Worm (Caenorhabditis elegans): ENCODE data around the gene mesp-1.

mesp-1 gene

ce11 chrIV:8512679-8513078 is 13.6 kb downstream of the mesp-1 start, which contains the start of gene C09G4.4:
TSS of gene C09G4.4 (plus strand) at chrIV:8512979.
- TF ChIP-seq ztf-11 (tag; optimal IDR thresholded peaks at IDR 0.05) = no peak
- TF ChIP-seq unc-39 (tag; optimal IDR thresholded peaks at IDR 0.05) = no peak
- TF ChIP-seq ztf-4 (tag; optimal IDR thresholded peaks at IDR 0.05) = no peak
- TF ChIP-seq nhr-237 (tag; optimal IDR thresholded peaks at IDR 0.05) = no peak
- no peak for TF ChIP-seq sma-9 (GFP tag; optimal IDR thresholded peaks at IDR 0.05)
- TF ChIP-seq sma-9 (tag; optimal IDR thresholded peaks at IDR 0.05) = no peak
- TF ChIP-seq alr-1 (tag; optimal IDR thresholded peaks at IDR 0.05) = no peak
- no peak for TF ChIP-seq nhr-12 (tag; optimal IDR thresholded peaks at IDR 0.05)
- TF ChIP-seq snpc-4 (tag; optimal IDR thresholded peaks at IDR 0.05) = no peak
- no peak for TF ChIP-seq lin-11 (tag; optimal IDR thresholded peaks at IDR 0.05)
- no peak for TF ChIP-seq ceh-82 (tag; optimal IDR thresholded peaks at IDR 0.05)
- no peak for TF ChIP-seq unc-62 (GFP tag; optimal IDR thresholded peaks at IDR 0.05)
- no peak for TF ChIP-seq sem-4 (tag; optimal IDR thresholded peaks at IDR 0.05)
- no peak for TF ChIP-seq lin-13 (GFP tag; optimal IDR thresholded peaks at IDR 0.05)
- no peak for TF ChIP-seq F13H6.1 (tag; optimal IDR thresholded peaks at IDR 0.05)
- TF ChIP-seq nhr-21 (tag; optimal IDR thresholded peaks at IDR 0.05) = no peak

DNA sequence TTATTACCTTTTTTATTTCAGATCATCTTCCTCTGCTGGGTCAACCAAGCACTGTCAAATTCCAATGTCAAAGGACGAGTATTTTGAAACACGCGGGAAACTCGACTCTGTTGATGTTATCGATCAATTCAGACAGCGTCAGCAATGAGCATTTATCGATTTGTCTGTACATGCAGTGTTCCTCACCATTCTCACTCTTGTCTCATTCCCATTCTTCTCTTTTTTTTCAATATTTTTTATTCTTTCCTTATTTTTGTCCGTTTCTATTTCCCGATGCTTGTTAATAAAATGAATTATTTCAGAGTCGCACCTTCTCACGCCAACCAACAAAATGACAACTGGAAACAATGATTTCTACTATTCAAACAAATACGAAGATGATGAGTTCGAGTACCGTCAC is 14.5 kb downstream of the mesp-1 start, which contains the start of gene cks-1:
cks-1 (plus strand) TSS at position 301 of the 400 bp plus-strand sequence.
- TF ChIP-seq nhr-129 (tag; optimal IDR thresholded peaks at IDR 0.05) (no peak), gmeb-1 (tag; optimal IDR thresholded peaks at IDR 0.05) (no peak), peb-1 (tag; optimal IDR thresholded peaks at IDR 0.05) (no peak), nhr-23 (tag; optimal IDR thresholded peaks at IDR 0.05) (no peak), alr-1 (tag; optimal IDR thresholded peaks at IDR 0.05) (no peak), lin-13 (GFP tag; optimal IDR thresholded peaks at IDR 0.05) (no peak), ztf-1 (GFP tag; conservative IDR thresholded peaks at IDR 0.05) (no peak), ama-1 (optimal IDR thresholded peaks at IDR 0.05) (no peak), ceh-16 (tag; optimal IDR thresholded peaks at IDR 0.05) (no peak), mdl-1 (tag; optimal IDR thresholded peaks at IDR 0.05) (no peak), elt-3 (tag; optimal IDR thresholded peaks at IDR 0.05) (no peak), sem-4 (tag; optimal IDR thresholded peaks at IDR 0.05) (no peak), nhr-77 (tag; optimal IDR thresholded peaks at IDR 0.05) (no peak), nhr-21 (tag; optimal IDR thresholded peaks at IDR 0.05) (no peak), ztf-4 (tag; optimal IDR thresholded peaks at IDR 0.05) (no peak), lin-11 (tag; optimal IDR thresholded peaks at IDR 0.05) (no peak), unc-39 (tag; optimal IDR thresholded peaks at IDR 0.05) (no peak), C34F6.9 (tag; optimal IDR thresholded peaks at IDR 0.05) (no peak)

DNA sequence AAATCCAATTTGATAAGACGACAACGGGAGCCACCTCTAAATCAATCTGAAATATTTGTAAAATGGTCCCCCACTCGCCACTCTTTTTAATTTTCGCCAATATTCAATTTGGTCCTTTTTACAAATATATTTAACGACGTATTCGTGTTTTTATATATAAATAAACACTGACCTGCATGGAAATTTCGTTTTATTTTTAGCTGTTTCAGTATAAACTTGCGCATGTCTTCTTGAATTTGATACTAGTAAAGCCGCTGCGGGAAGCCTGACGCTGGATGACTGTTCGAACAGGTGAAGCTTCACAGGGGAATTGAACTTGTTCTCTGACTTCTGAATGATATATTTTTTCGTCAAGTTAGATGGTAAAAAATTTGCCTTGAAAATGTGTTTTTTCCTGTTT is 15.4 kb downstream of the mesp-1 start:
- TF ChIP-seq unc-39 (tag; optimal IDR thresholded peaks at IDR 0.05) (no peak), lin-13 (GFP tag; optimal IDR thresholded peaks at IDR 0.05) (no peak), nhr-237 (tag; optimal IDR thresholded peaks at IDR 0.05) (no peak), nhr-12 (tag; optimal IDR thresholded peaks at IDR 0.05) (no peak), ztf-11 (tag; optimal IDR thresholded peaks at IDR 0.05) (no peak), gmeb-1 (tag; optimal IDR thresholded peaks at IDR 0.05) (no peak), zag-1 (tag; optimal IDR thresholded peaks at IDR 0.05) (no peak)

DNA sequence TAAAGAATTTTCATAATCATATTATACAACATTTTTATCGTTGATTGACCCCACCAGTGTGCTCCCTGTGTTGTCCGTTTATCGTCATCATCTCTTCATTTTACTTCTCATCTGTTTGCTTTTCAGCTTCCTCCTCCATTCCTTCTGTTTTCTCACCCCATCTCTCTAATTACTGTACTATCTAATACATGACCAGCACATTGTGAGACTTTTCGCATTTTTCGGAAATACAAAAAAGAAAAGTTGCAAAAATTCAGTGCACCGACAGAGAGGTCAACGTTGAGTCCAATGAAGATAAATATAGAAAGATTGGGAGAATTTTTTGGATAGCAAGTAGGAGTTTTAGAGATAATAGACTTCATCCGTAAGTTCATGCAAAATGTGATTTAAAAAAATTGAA is 20.8 kb downstream of the mesp-1 start:
- TF ChIP-seq lsy-2 (tag; optimal IDR thresholded peaks at IDR 0.05) = no peak
- TF ChIP-seq lin-11 (tag; optimal IDR thresholded peaks at IDR 0.05) = no peak
- TF ChIP-seq sma-3 (GFP tag; optimal IDR thresholded peaks at IDR 0.05) = no peak
- TF ChIP-seq dmd-4 (tag; optimal IDR thresholded peaks at IDR 0.05) = no peak
- TF ChIP-seq Y55F3AM.14 (GFP tag; optimal IDR thresholded peaks at IDR 0.05) = no peak
- no peak for TF ChIP-seq nhr-21 (tag; optimal IDR thresholded peaks at IDR 0.05)
- TF ChIP-seq ztf-1 (GFP tag; conservative IDR thresholded peaks at IDR 0.05) = no peak
- TF ChIP-seq ama-1 (optimal IDR thresholded peaks at IDR 0.05) = no peak

DNA sequence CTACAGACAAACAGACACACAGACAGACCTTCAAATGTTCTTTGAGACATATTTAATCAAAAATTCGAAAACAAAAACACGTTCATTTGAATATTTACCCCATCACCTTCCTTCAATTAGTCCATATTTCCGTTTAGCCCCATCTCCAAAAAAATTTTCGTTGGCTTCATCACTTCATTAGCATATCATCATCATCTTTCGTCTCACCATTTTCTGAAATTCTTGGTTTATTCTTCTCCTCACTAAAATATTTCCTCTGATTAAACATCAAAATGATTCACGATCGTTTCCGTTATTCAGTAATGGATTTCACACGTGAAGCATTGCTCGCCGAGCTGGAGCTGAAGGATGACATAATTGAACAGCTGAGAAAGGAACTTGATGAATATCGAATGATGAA is 21.5 kb downstream of the mesp-1 start, which contains the start of gene pkg-2:
pkg-2 (plus strand) TSS at position 301 of the 400 bp plus-strand sequence.
- TF ChIP-seq zag-1 (tag; optimal IDR thresholded peaks at IDR 0.05) = no peak
- TF ChIP-seq egl-27 (tag; optimal IDR thresholded peaks at IDR 0.05) = no peak
- TF ChIP-seq aly-2 (tag; optimal IDR thresholded peaks at IDR 0.05) = no peak
- no peak for TF ChIP-seq C34F6.9 (tag; optimal IDR thresholded peaks at IDR 0.05)
- no peak for TF ChIP-seq crh-2 (tag; optimal IDR thresholded peaks at IDR 0.05)
- TF ChIP-seq unc-55 (GFP tag; optimal IDR thresholded peaks at IDR 0.05) = no peak
- no peak for TF ChIP-seq F13H6.1 (tag; optimal IDR thresholded peaks at IDR 0.05)
- no peak for TF ChIP-seq nhr-11 (tag; optimal IDR thresholded peaks at IDR 0.05)
- no peak for TF ChIP-seq sma-3 (GFP tag; optimal IDR thresholded peaks at IDR 0.05)
- no peak for TF ChIP-seq unc-39 (tag; optimal IDR thresholded peaks at IDR 0.05)
- TF ChIP-seq lin-13 (GFP tag; optimal IDR thresholded peaks at IDR 0.05) = no peak
- TF ChIP-seq nhr-25 (tag; optimal IDR thresholded peaks at IDR 0.05) = no peak
- TF ChIP-seq sem-4 (tag; optimal IDR thresholded peaks at IDR 0.05) = no peak
- no peak for TF ChIP-seq fos-1 (tag; optimal IDR thresholded peaks at IDR 0.05)
